Fruit fly (Drosophila melanogaster) whole organism, embryonic: Measurements from ENCODE around the gene ph-d.

ENCODE experiments used
- Aef1 ChIP-seq: fragments of 200-800 bp; sonication (Bioruptor generic); IDR thresholded peaks from 3 replicates; pipeline ENCODE4 v1.3.6; 2022; ENCODE audit warnings: missing biosample characterization, missing genetic modification characterization
- Atf-2 ChIP-seq: fragments of 200-800 bp; sonication (Bioruptor generic); optimal IDR thresholded peaks from 2 replicates; lab custom pipeline; 2016; ENCODE audit warnings: missing biosample characterization, missing genetic modification characterization
- CG10366 ChIP-seq: fragments of 200-800 bp; sonication (Bioruptor generic); IDR thresholded peaks from 2 replicates; pipeline ENCODE4 v1.3.6; 2022; ENCODE audit warnings: missing biosample characterization, missing genetic modification characterization
- CG11560 ChIP-seq: fragments of 200-800 bp; sonication (Bioruptor generic); IDR thresholded peaks from 3 replicates; pipeline ENCODE4 v1.3.6; 2022; ENCODE audit warnings: missing biosample characterization, missing genetic modification characterization
- CG1603 ChIP-seq: fragments of 200-800 bp; sonication (Bioruptor generic); optimal IDR thresholded peaks from 2 replicates; lab custom pipeline; 2019; ENCODE audit warnings: missing biosample characterization, mild to moderate bottlenecking, missing genetic modification characterization, moderate library complexity
- CG16863 ChIP-seq: fragments of 200-800 bp; sonication (Bioruptor generic); optimal IDR thresholded peaks from 3 replicates; lab custom pipeline; 2016; ENCODE audit warnings: missing biosample characterization, missing genetic modification characterization
- CG17612 ChIP-seq: fragments of 200-800 bp; sonication (Bioruptor generic); IDR thresholded peaks from 2 replicates; pipeline ENCODE4 v1.3.6; 2022; ENCODE audit warnings: missing biosample characterization, missing genetic modification characterization
- CG18619 ChIP-seq: fragments of 200-800 bp; sonication (Bioruptor generic); optimal IDR thresholded peaks from 3 replicates; lab custom pipeline; 2017; ENCODE audit warnings: missing biosample characterization, mild to moderate bottlenecking, missing genetic modification characterization
- CG2120 ChIP-seq: fragments of 200-800 bp; sonication (Bioruptor generic); optimal IDR thresholded peaks from 3 replicates; lab custom pipeline; 2016; ENCODE audit warnings: missing biosample characterization, missing genetic modification characterization
- CG2678 ChIP-seq: fragments of 200-800 bp; sonication (Bioruptor generic); optimal IDR thresholded peaks from 3 replicates; lab custom pipeline; 2019; ENCODE audit warnings: missing biosample characterization, mild to moderate bottlenecking, missing genetic modification characterization, moderate library complexity
- CG4424 ChIP-seq: fragments of 200-800 bp; sonication (Bioruptor generic); optimal IDR thresholded peaks from 3 replicates; lab custom pipeline; 2016; ENCODE audit warnings: missing biosample characterization, missing genetic modification characterization
- CG9437 ChIP-seq: fragments of 200-800 bp; sonication (Bioruptor generic); optimal IDR thresholded peaks from 2 replicates; lab custom pipeline; 2018; ENCODE audit warnings: missing biosample characterization, mild to moderate bottlenecking, missing genetic modification characterization
- CG9609 ChIP-seq: fragments of 200-800 bp; sonication (Bioruptor generic); optimal IDR thresholded peaks from 3 replicates; lab custom pipeline; 2016; ENCODE audit warnings: missing biosample characterization, missing genetic modification characterization
- CG9727 ChIP-seq: fragments of 200-800 bp; sonication (Bioruptor generic); optimal IDR thresholded peaks from 3 replicates; lab custom pipeline; 2017; ENCODE audit warnings: missing biosample characterization, mild to moderate bottlenecking, missing genetic modification characterization
- CG9932 ChIP-seq: fragments of 200-800 bp; sonication (Bioruptor generic); IDR thresholded peaks from 2 replicates; pipeline ENCODE4 v1.3.6; 2022; ENCODE audit warnings: missing biosample characterization, missing genetic modification characterization
- CTCF ChIP-seq: fragments of 200-800 bp; sonication (Bioruptor generic); optimal IDR thresholded peaks from 2 replicates; lab custom pipeline; 2017; ENCODE audit warnings: missing biosample characterization, mild to moderate bottlenecking, missing genetic modification characterization, moderate library complexity
- Dip3 ChIP-seq: fragments of 200-800 bp; sonication (Bioruptor generic); optimal IDR thresholded peaks from 3 replicates; lab custom pipeline; 2016; ENCODE audit warnings: missing biosample characterization, missing genetic modification characterization
- ERR ChIP-seq: fragments of 200-800 bp; sonication (Bioruptor generic); optimal IDR thresholded peaks from 2 replicates; lab custom pipeline; 2016; ENCODE audit warnings: missing biosample characterization, missing genetic modification characterization
- Gug ChIP-seq: fragments of 200-800 bp; sonication (Bioruptor generic); IDR thresholded peaks from 4 replicates; pipeline ENCODE4 v1.3.6; 2022; ENCODE audit warnings: missing biosample characterization, missing genetic modification characterization
- H2.0 ChIP-seq: fragments of 200-800 bp; sonication (Bioruptor generic); IDR thresholded peaks from 2 replicates; pipeline ENCODE4 v1.3.6; 2022; ENCODE audit warnings: missing biosample characterization, missing genetic modification characterization
- HLH3B ChIP-seq: fragments of 200-800 bp; sonication (Bioruptor generic); IDR thresholded peaks from 2 replicates; pipeline ENCODE4 v1.3.6; 2022; ENCODE audit warnings: missing biosample characterization, missing genetic modification characterization
- Jarid2 ChIP-seq: fragments of 200-800 bp; sonication (Bioruptor generic); optimal IDR thresholded peaks from 3 replicates; lab custom pipeline; 2017; ENCODE audit warnings: mild to moderate bottlenecking, missing biosample characterization, missing genetic modification reagents, missing genetic modification characterization
- Lhr ChIP-seq: fragments of 200-800 bp; sonication (Bioruptor generic); optimal IDR thresholded peaks from 3 replicates; lab custom pipeline; 2017; ENCODE audit warnings: mild to moderate bottlenecking, missing biosample characterization, missing genetic modification reagents, missing genetic modification characterization
- NK7.1 ChIP-seq: fragments of 200-800 bp; sonication (Bioruptor generic); optimal IDR thresholded peaks from 3 replicates; lab custom pipeline; 2016; ENCODE audit warnings: missing biosample characterization, missing genetic modification characterization
- Oaz ChIP-seq: fragments of 200-800 bp; sonication (Bioruptor generic); IDR thresholded peaks from 2 replicates; pipeline ENCODE4 v1.3.6; 2022; ENCODE audit warnings: missing biosample characterization, missing genetic modification characterization
- Ptx1 ChIP-seq: fragments of 200-800 bp; sonication (Bioruptor generic); IDR thresholded peaks from 2 replicates; pipeline ENCODE4 v1.3.6; 2022; ENCODE audit warnings: missing biosample characterization, missing genetic modification characterization
- Rfx ChIP-seq: fragments of 200-800 bp; sonication (Bioruptor generic); IDR thresholded peaks from 2 replicates; pipeline ENCODE4 v1.3.6; 2022; ENCODE audit warnings: missing biosample characterization, missing genetic modification characterization
- Sin3A ChIP-seq: fragments of >200 bp; optimal IDR thresholded peaks from 2 replicates; lab custom pipeline; 2018
- Sox100B ChIP-seq: fragments of 200-800 bp; sonication (Bioruptor generic); optimal IDR thresholded peaks from 3 replicates; lab custom pipeline; 2018; ENCODE audit warnings: missing biosample characterization, mild to moderate bottlenecking, missing genetic modification characterization
- Ssrp ChIP-seq: fragments of 200-800 bp; sonication (Bioruptor generic); optimal IDR thresholded peaks from 2 replicates; lab custom pipeline; 2018; ENCODE audit warnings: missing biosample characterization, mild to moderate bottlenecking, missing genetic modification characterization, moderate library complexity
- abd-A ChIP-seq: fragments of 200-800 bp; sonication (Bioruptor generic); optimal IDR thresholded peaks from 3 replicates; lab custom pipeline; 2019; ENCODE audit warnings: missing biosample characterization, mild to moderate bottlenecking, missing genetic modification characterization, moderate library complexity
- ase ChIP-seq: fragments of 200-800 bp; sonication (Bioruptor generic); IDR thresholded peaks from 3 replicates; pipeline ENCODE4 v1.3.6; 2022; ENCODE audit warnings: missing biosample characterization, missing genetic modification characterization
- ato ChIP-seq: fragments of 200-800 bp; sonication (Bioruptor generic); IDR thresholded peaks from 2 replicates; pipeline ENCODE4 v1.3.6; 2022; ENCODE audit warnings: missing biosample characterization, missing genetic modification characterization; ENCODE audit not compliant: partially characterized antibody
- chif ChIP-seq, 2 experiments: fragments of 200-800 bp; sonication (Bioruptor generic); optimal IDR thresholded peaks; 3 replicates each; lab custom pipeline; 2016; ENCODE audit warnings: missing biosample characterization in 2 of 2, missing genetic modification characterization in 2 of 2
- da ChIP-seq: fragments of 200-800 bp; sonication (Bioruptor generic); optimal IDR thresholded peaks from 2 replicates; lab custom pipeline; 2016; ENCODE audit warnings: missing biosample characterization, missing genetic modification characterization
- danr ChIP-seq: fragments of 200-800 bp; sonication (Bioruptor generic); IDR thresholded peaks from 2 replicates; pipeline ENCODE4 v1.3.6; 2022; ENCODE audit warnings: missing biosample characterization, missing genetic modification characterization
- fd96Cb ChIP-seq: fragments of 200-800 bp; sonication (Bioruptor generic); optimal IDR thresholded peaks from 2 replicates; lab custom pipeline; 2018; ENCODE audit warnings: missing biosample characterization, mild to moderate bottlenecking, missing genetic modification characterization, moderate library complexity
- gfzf ChIP-seq: fragments of 200-800 bp; sonication (Bioruptor generic); optimal IDR thresholded peaks from 2 replicates; lab custom pipeline; 2016; ENCODE audit warnings: missing biosample characterization, mild to moderate bottlenecking, missing genetic modification characterization, moderate library complexity
- hb ChIP-seq: fragments of 200-800 bp; sonication (Bioruptor generic); IDR thresholded peaks from 3 replicates; pipeline ENCODE4 v1.3.6; 2022; ENCODE audit warnings: missing biosample characterization, missing genetic modification characterization; ENCODE audit not compliant: partially characterized antibody
- insv ChIP-seq, 2 experiments: fragments of 200-800 bp; sonication (Bioruptor generic); optimal IDR thresholded peaks; 3 replicates each; lab custom pipeline; 2016 to 2018; ENCODE audit warnings: missing biosample characterization in 2 of 2, missing genetic modification characterization in 2 of 2
- inv ChIP-seq: fragments of 200-800 bp; sonication (Bioruptor generic); IDR thresholded peaks from 2 replicates; pipeline ENCODE4 v1.3.6; 2022; ENCODE audit warnings: missing biosample characterization, missing genetic modification characterization; ENCODE audit not compliant: partially characterized antibody
- ken ChIP-seq: fragments of 200-800 bp; sonication (Bioruptor generic); IDR thresholded peaks from 3 replicates; pipeline ENCODE4 v1.3.6; 2022; ENCODE audit warnings: missing biosample characterization, missing genetic modification characterization
- kni ChIP-seq: fragments of 200-800 bp; sonication (Bioruptor generic); optimal IDR thresholded peaks from 3 replicates; lab custom pipeline; 2017; ENCODE audit warnings: mild to moderate bottlenecking, missing biosample characterization, missing genetic modification reagents, missing genetic modification characterization
- pfk ChIP-seq: fragments of 200-800 bp; sonication (Bioruptor generic); optimal IDR thresholded peaks from 2 replicates; lab custom pipeline; 2018; ENCODE audit warnings: missing biosample characterization, mild to moderate bottlenecking, missing genetic modification characterization, moderate library complexity
- pho ChIP-seq: fragments of 200-800 bp; sonication (Bioruptor generic); optimal IDR thresholded peaks from 2 replicates; lab custom pipeline; 2016; ENCODE audit warnings: missing biosample characterization, missing genetic modification characterization
- pnt ChIP-seq: fragments of 200-800 bp; sonication (Bioruptor generic); optimal IDR thresholded peaks from 3 replicates; lab custom pipeline; 2016; ENCODE audit warnings: missing biosample characterization, missing genetic modification characterization
- sd ChIP-seq: fragments of 200-800 bp; sonication (Bioruptor generic); optimal IDR thresholded peaks from 3 replicates; lab custom pipeline; 2018; ENCODE audit warnings: missing biosample characterization, mild to moderate bottlenecking, missing genetic modification characterization, moderate library complexity
- slbo ChIP-seq: fragments of 200-800 bp; sonication (Bioruptor generic); IDR thresholded peaks from 2 replicates; pipeline ENCODE4 v1.3.6; 2022; ENCODE audit warnings: missing biosample characterization, missing genetic modification characterization
- usp ChIP-seq: fragments of >200 bp; optimal IDR thresholded peaks from 2 replicates; lab custom pipeline; 2017; ENCODE audit warnings: missing biosample characterization, missing genetic modification characterization
- zen2 ChIP-seq: fragments of 200-800 bp; sonication (Bioruptor generic); IDR thresholded peaks from 3 replicates; pipeline ENCODE4 v1.3.6; 2022; ENCODE audit warnings: missing biosample characterization, missing genetic modification characterization; ENCODE audit not compliant: partially characterized antibody

Gene ph-d

dm6 chrX:2135868-2136787 lies 13.0 kb upstream of the ph-d start (continued):
- peak; percentile 54 for TF ChIP-seq slbo (GFP tag; lab: Robert Waterston, UW)
- TF ChIP-seq ERR (GFP tag; lab: Kevin White, UChicago) = peak; percentile 22
- no peak for TF ChIP-seq abd-A
- peak; percentile 30 for TF ChIP-seq CG16863 (GFP tag; lab: Kevin White, UChicago)
- TF ChIP-seq Aef1 (GFP tag; lab: Robert Waterston, UW) = peak; percentile 50
- peak; percentile 39; the same call in 1 of the 2 replicates for TF ChIP-seq CG10366
- TF ChIP-seq CG11560 = 0 out of 3 replicates have a peak, but pooled peaks have one; percentile 41
- no peak for TF ChIP-seq Oaz (GFP tag; lab: Robert Waterston, UW)
- no peak for TF ChIP-seq pfk
- peak; percentile 31 for TF ChIP-seq CG9609
- no peak for TF ChIP-seq Atf-2 (GFP tag; lab: Kevin White, UChicago)
- TF ChIP-seq CG2120 = peak; percentile 45
- no peak for TF ChIP-seq zen2
- TF ChIP-seq ato (GFP tag; lab: Robert Waterston, UW) = no peak
- TF ChIP-seq Lhr (GFP tag; lab: Kevin White, UChicago) = no peak
- TF ChIP-seq Sox100B = peak; percentile 21
- no peak for TF ChIP-seq NK7.1 (GFP tag; lab: Kevin White, UChicago)
- TF ChIP-seq sd (tag; lab: Kevin White, UChicago) = peak; percentile 60
- no peak for TF ChIP-seq usp (GFP tag; lab: Kevin White, UChicago)
- peak; percentile 42 for TF ChIP-seq pnt (GFP tag; lab: Kevin White, UChicago)
- no peak for TF ChIP-seq inv (GFP tag; lab: Robert Waterston, UW)
- TF ChIP-seq danr (GFP tag; lab: Robert Waterston, UW) = no peak
- 0 out of 3 replicates have a peak, but pooled peaks have one; percentile 39 for TF ChIP-seq ken (GFP tag; lab: Robert Waterston, UW)
- no peak for TF ChIP-seq insv (GFP tag; optimal IDR thresholded peaks at IDR 0.05; lab: Kevin White, UChicago)
- peak; percentile 27 for TF ChIP-seq CG18619 (GFP tag; lab: Kevin White, UChicago)
- TF ChIP-seq CG17612 = peak; percentile 58; the same call in 1 of the 2 replicates
- peak; percentile 58 for TF ChIP-seq CG9932
- TF ChIP-seq CG9727 = no peak
- peak in 1 of 2 experiments; percentile 42 for TF ChIP-seq chif (GFP tag; optimal IDR thresholded peaks at IDR 0.05; lab: Kevin White, UChicago)
- peak; percentile 47 for TF ChIP-seq CG1603 (tag; lab: Kevin White, UChicago)
- no peak for TF ChIP-seq CTCF (GFP tag; lab: Kevin White, UChicago)
- TF ChIP-seq hb = no peak
- no peak for TF ChIP-seq gfzf
- peak; percentile 23 for TF ChIP-seq fd96Cb (tag; lab: Kevin White, UChicago)
- peak; percentile 1 for TF ChIP-seq da (GFP tag; lab: Kevin White, UChicago)
- TF ChIP-seq Ssrp (tag; lab: Kevin White, UChicago) = peak; percentile 20
- TF ChIP-seq kni (GFP tag; lab: Kevin White, UChicago) = no peak
- peak; percentile 60 for TF ChIP-seq Jarid2 (GFP tag; lab: Kevin White, UChicago)
- TF ChIP-seq CG9437 (GFP tag; lab: Kevin White, UChicago) = peak; percentile 3
- TF ChIP-seq HLH3B (GFP tag; lab: Robert Waterston, UW) = 0 out of 2 replicates have a peak, but pooled peaks have one; percentile 28
- peak; percentile 54 for TF ChIP-seq Rfx (GFP tag; lab: Robert Waterston, UW)
- TF ChIP-seq CG2678 (tag; lab: Kevin White, UChicago) = peak; percentile 61
- peak; percentile 48 for TF ChIP-seq CG4424 (GFP tag; lab: Kevin White, UChicago)
- peak; percentile 41 for TF ChIP-seq Dip3 (GFP tag; lab: Kevin White, UChicago)
- TF ChIP-seq Ptx1 (GFP tag; lab: Robert Waterston, UW) = peak; percentile 75
- TF ChIP-seq Sin3A = no peak
- peak; percentile 65; the same call in 3 of the 4 replicates for TF ChIP-seq Gug
- peak; percentile 27 for TF ChIP-seq pho (GFP tag; lab: Kevin White, UChicago)
- no peak for TF ChIP-seq ase (GFP tag; lab: Robert Waterston, UW)
- TF ChIP-seq H2.0 (GFP tag; lab: Robert Waterston, UW) = peak; percentile 41
